Fruit fly (Drosophila melanogaster) whole organism, embryonic: ENCODE data around the gene Rpp20.

Source experiments
- Asciz ChIP-seq: fragments of 200-800 bp; sonication (Bioruptor generic); optimal IDR thresholded peaks from 2 replicates; lab custom pipeline; 2017; ENCODE audit warnings: missing biosample characterization, mild to moderate bottlenecking, missing genetic modification characterization, missing genetic modification reagents
- Atf3 ChIP-seq: fragments of 200-800 bp; sonication (Bioruptor generic); optimal IDR thresholded peaks from 3 replicates; lab custom pipeline; 2016; ENCODE audit warnings: missing biosample characterization, missing genetic modification characterization
- Atf6 ChIP-seq: fragments of 200-800 bp; sonication (Bioruptor generic); IDR thresholded peaks from 2 replicates; pipeline ENCODE4 v1.3.6; 2022; ENCODE audit warnings: missing biosample characterization, missing genetic modification characterization
- CG10274 ChIP-seq: fragments of 200-800 bp; sonication (Bioruptor generic); optimal IDR thresholded peaks from 3 replicates; lab custom pipeline; 2017; ENCODE audit warnings: missing biosample characterization, mild to moderate bottlenecking, missing genetic modification characterization
- CG10366 ChIP-seq: fragments of 200-800 bp; sonication (Bioruptor generic); IDR thresholded peaks from 2 replicates; pipeline ENCODE4 v1.3.6; 2022; ENCODE audit warnings: missing biosample characterization, missing genetic modification characterization
- CG10543 ChIP-seq: fragments of 200-800 bp; sonication (Bioruptor generic); optimal IDR thresholded peaks from 3 replicates; lab custom pipeline; 2017; ENCODE audit warnings: missing biosample characterization, mild to moderate bottlenecking, missing genetic modification characterization, moderate library complexity
- CG12236 ChIP-seq: fragments of 200-800 bp; sonication (Bioruptor generic); optimal IDR thresholded peaks from 2 replicates; lab custom pipeline; 2016; ENCODE audit warnings: missing biosample characterization, missing genetic modification characterization
- CG13894 ChIP-seq: fragments of 200-800 bp; sonication (Bioruptor generic); optimal IDR thresholded peaks from 3 replicates; lab custom pipeline; 2018; ENCODE audit warnings: missing biosample characterization, mild to moderate bottlenecking, missing genetic modification characterization, moderate library complexity
- CG16815 ChIP-seq: fragments of 200-800 bp; sonication (Bioruptor generic); optimal IDR thresholded peaks from 3 replicates; lab custom pipeline; 2017; ENCODE audit warnings: missing biosample characterization, mild to moderate bottlenecking, missing genetic modification characterization
- CG17568 ChIP-seq: fragments of 200-800 bp; sonication (Bioruptor generic); optimal IDR thresholded peaks from 2 replicates; lab custom pipeline; 2018; ENCODE audit warnings: missing biosample characterization, mild to moderate bottlenecking, missing genetic modification characterization, moderate library complexity
- CG18619 ChIP-seq: fragments of 200-800 bp; sonication (Bioruptor generic); optimal IDR thresholded peaks from 3 replicates; lab custom pipeline; 2017; ENCODE audit warnings: missing biosample characterization, mild to moderate bottlenecking, missing genetic modification characterization
- CG18764 ChIP-seq: fragments of 200-800 bp; sonication (Bioruptor generic); optimal IDR thresholded peaks from 3 replicates; lab custom pipeline; 2016; ENCODE audit warnings: missing biosample characterization, missing genetic modification characterization
- CG2889 ChIP-seq: fragments of 200-800 bp; sonication (Bioruptor generic); IDR thresholded peaks from 3 replicates; pipeline ENCODE4 v1.3.6; 2022; ENCODE audit warnings: missing biosample characterization, missing genetic modification characterization
- CG34376 ChIP-seq: fragments of 200-800 bp; sonication (Bioruptor generic); optimal IDR thresholded peaks from 2 replicates; lab custom pipeline; 2018; ENCODE audit warnings: missing biosample characterization, mild to moderate bottlenecking, missing genetic modification characterization
- CG34422 ChIP-seq: fragments of 200-800 bp; sonication (Bioruptor generic); IDR thresholded peaks from 3 replicates; pipeline ENCODE4 v1.3.6; 2022; ENCODE audit warnings: missing biosample characterization, missing genetic modification characterization
- CG4404 ChIP-seq: fragments of 200-800 bp; sonication (Bioruptor generic); IDR thresholded peaks from 2 replicates; pipeline ENCODE4 v1.3.6; 2022; ENCODE audit warnings: missing biosample characterization, missing genetic modification characterization
- CG4424 ChIP-seq: fragments of 200-800 bp; sonication (Bioruptor generic); optimal IDR thresholded peaks from 3 replicates; lab custom pipeline; 2016; ENCODE audit warnings: missing biosample characterization, missing genetic modification characterization
- CG5245 ChIP-seq: fragments of 200-800 bp; sonication (Bioruptor generic); optimal IDR thresholded peaks from 3 replicates; lab custom pipeline; 2016; ENCODE audit warnings: missing biosample characterization, missing genetic modification characterization
- CG6272 ChIP-seq: fragments of 200-800 bp; sonication (Bioruptor generic); IDR thresholded peaks from 2 replicates; pipeline ENCODE4 v1.3.6; 2022; ENCODE audit warnings: missing biosample characterization, missing genetic modification characterization
- D19A ChIP-seq: fragments of 200-800 bp; optimal IDR thresholded peaks from 3 replicates; lab custom pipeline; 2019; ENCODE audit warnings: missing biosample characterization, mild to moderate bottlenecking, missing genetic modification characterization, moderate library complexity
- Dek ChIP-seq: fragments of 200-800 bp; sonication (Bioruptor generic); optimal IDR thresholded peaks from 3 replicates; lab custom pipeline; 2019; ENCODE audit warnings: missing biosample characterization, mild to moderate bottlenecking, missing genetic modification characterization, moderate library complexity
- Doc2 ChIP-seq: fragments of 200-800 bp; sonication (Bioruptor generic); IDR thresholded peaks from 2 replicates; pipeline ENCODE4 v1.3.6; 2022; ENCODE audit warnings: missing biosample characterization, missing genetic modification characterization
- E2f1 ChIP-seq: fragments of 200-800 bp; sonication (Bioruptor generic); IDR thresholded peaks from 2 replicates; pipeline ENCODE4 v1.3.6; 2022; ENCODE audit warnings: missing biosample characterization, missing genetic modification characterization
- GATAe ChIP-seq: fragments of 200-800 bp; sonication (Bioruptor generic); conservative IDR thresholded peaks from 2 replicates; pipeline ENCODE4 v1.3.6; 2022; ENCODE audit warnings: missing biosample characterization, missing genetic modification characterization
- Gug ChIP-seq: fragments of 200-800 bp; sonication (Bioruptor generic); IDR thresholded peaks from 4 replicates; pipeline ENCODE4 v1.3.6; 2022; ENCODE audit warnings: missing biosample characterization, missing genetic modification characterization
- Med ChIP-seq: fragments of 200-800 bp; sonication (Bioruptor generic); peaks from one replicate; lab custom pipeline; 2016; ENCODE audit warnings: missing biosample characterization, missing genetic modification characterization, mild to moderate bottlenecking, inconsistent platforms, moderate library complexity
- NK7.1 ChIP-seq: fragments of 200-800 bp; sonication (Bioruptor generic); optimal IDR thresholded peaks from 3 replicates; lab custom pipeline; 2016; ENCODE audit warnings: missing biosample characterization, missing genetic modification characterization
- NfI ChIP-seq: fragments of 200-800 bp; sonication (Bioruptor generic); optimal IDR thresholded peaks from 3 replicates; lab custom pipeline; 2018; ENCODE audit warnings: missing biosample characterization, mild to moderate bottlenecking, missing genetic modification characterization, moderate library complexity
- Rx ChIP-seq: fragments of 200-800 bp; sonication (Bioruptor generic); IDR thresholded peaks from 2 replicates; pipeline ENCODE4 v1.3.6; 2022; ENCODE audit warnings: missing biosample characterization, missing genetic modification characterization
- Scr ChIP-seq: fragments of 200-800 bp; sonication (Bioruptor generic); IDR thresholded peaks from 2 replicates; pipeline ENCODE4 v1.3.6; 2022; ENCODE audit warnings: missing biosample characterization, missing genetic modification characterization; ENCODE audit not compliant: partially characterized antibody
- Vsx1 ChIP-seq: fragments of 200-800 bp; sonication (Bioruptor generic); optimal IDR thresholded peaks from 2 replicates; lab custom pipeline; 2017; ENCODE audit warnings: missing biosample characterization, mild to moderate bottlenecking, missing genetic modification characterization, missing genetic modification reagents
- Xrp1 ChIP-seq: fragments of 200-800 bp; sonication (Bioruptor generic); IDR thresholded peaks from 2 replicates; pipeline ENCODE4 v1.3.6; 2022; ENCODE audit warnings: missing biosample characterization, missing genetic modification characterization
- ara ChIP-seq: fragments of 200-800 bp; sonication (Bioruptor generic); IDR thresholded peaks from 2 replicates; pipeline ENCODE4 v1.3.6; 2022; ENCODE audit warnings: missing biosample characterization, missing genetic modification characterization
- ash1 ChIP-seq: fragments of 200-800 bp; sonication (Bioruptor generic); optimal IDR thresholded peaks from 2 replicates; lab custom pipeline; 2018; ENCODE audit warnings: missing biosample characterization, mild to moderate bottlenecking, missing genetic modification characterization
- bcd ChIP-seq: fragments of 200-800 bp; sonication (Bioruptor generic); optimal IDR thresholded peaks from 2 replicates; lab custom pipeline; 2017; ENCODE audit warnings: missing biosample characterization, mild to moderate bottlenecking, missing genetic modification characterization
- cato ChIP-seq: fragments of 200-800 bp; sonication (Bioruptor generic); optimal IDR thresholded peaks from 2 replicates; lab custom pipeline; 2016; ENCODE audit warnings: missing biosample characterization, missing genetic modification characterization, borderline replicate concordance
- crc ChIP-seq: fragments of 200-800 bp; sonication (Bioruptor generic); optimal IDR thresholded peaks from 2 replicates; lab custom pipeline; 2016; ENCODE audit warnings: missing biosample characterization, missing genetic modification characterization
- cwo ChIP-seq: fragments of 200-800 bp; sonication (Bioruptor generic); optimal IDR thresholded peaks from 3 replicates; lab custom pipeline; 2017; ENCODE audit warnings: missing biosample characterization, missing genetic modification characterization, mild to moderate bottlenecking, moderate library complexity, missing genetic modification reagents
- da ChIP-seq: fragments of 200-800 bp; sonication (Bioruptor generic); optimal IDR thresholded peaks from 2 replicates; lab custom pipeline; 2016; ENCODE audit warnings: missing biosample characterization, missing genetic modification characterization
- dm ChIP-seq: fragments of 200-800 bp; sonication (Bioruptor generic); optimal IDR thresholded peaks from 3 replicates; lab custom pipeline; 2016; ENCODE audit warnings: missing biosample characterization, missing genetic modification characterization
- fd3F ChIP-seq: fragments of 200-800 bp; sonication (Bioruptor generic); optimal IDR thresholded peaks from 2 replicates; lab custom pipeline; 2018; ENCODE audit warnings: missing biosample characterization, mild to moderate bottlenecking, missing genetic modification characterization, moderate library complexity
- kah ChIP-seq: fragments of 200-800 bp; sonication (Bioruptor generic); optimal IDR thresholded peaks from 2 replicates; lab custom pipeline; 2018; ENCODE audit warnings: missing biosample characterization, mild to moderate bottlenecking, missing genetic modification characterization
- lov ChIP-seq, 2 experiments: fragments of 200-800 bp in 1 of 2; fragments of >200 bp in 1 of 2; sonication (Bioruptor generic) in 1 of 2; IDR thresholded peaks in 1 of 2; optimal IDR thresholded peaks in 1 of 2; 2 replicates in 1 of 2; 3 replicates in 1 of 2; pipeline versions ENCODE4 v1.3.6 to Lab custom; 2017 to 2022; ENCODE audit warnings: missing biosample characterization in 1 of 2, missing genetic modification characterization in 1 of 2
- pum ChIP-seq: fragments of 200-800 bp; sonication (Bioruptor generic); optimal IDR thresholded peaks from 2 replicates; lab custom pipeline; 2016; ENCODE audit warnings: missing biosample characterization, missing genetic modification characterization
- slbo ChIP-seq: fragments of 200-800 bp; sonication (Bioruptor generic); IDR thresholded peaks from 2 replicates; pipeline ENCODE4 v1.3.6; 2022; ENCODE audit warnings: missing biosample characterization, missing genetic modification characterization
- sna ChIP-seq: fragments of 200-800 bp; sonication (Bioruptor generic); IDR thresholded peaks from 2 replicates; pipeline ENCODE4 v1.3.6; 2022; ENCODE audit warnings: missing biosample characterization, missing genetic modification characterization; ENCODE audit not compliant: partially characterized antibody
- tio ChIP-seq: fragments of 200-800 bp; sonication (Bioruptor generic); optimal IDR thresholded peaks from 2 replicates; lab custom pipeline; 2017; ENCODE audit warnings: missing biosample characterization, missing genetic modification characterization, inconsistent platforms
- tna ChIP-seq: fragments of 200-800 bp; sonication (Bioruptor generic); IDR thresholded peaks from 2 replicates; pipeline ENCODE4 v1.3.6; 2022; ENCODE audit warnings: missing biosample characterization, missing genetic modification characterization; ENCODE audit not compliant: partially characterized antibody
- vnd ChIP-seq: fragments of 200-800 bp; sonication (Bioruptor generic); IDR thresholded peaks from 3 replicates; pipeline ENCODE4 v1.3.6; 2022; ENCODE audit warnings: missing biosample characterization, missing genetic modification characterization; ENCODE audit not compliant: partially characterized antibody
- zf30C ChIP-seq: fragments of 200-800 bp; sonication (Bioruptor generic); optimal IDR thresholded peaks from 3 replicates; lab custom pipeline; 2018; ENCODE audit warnings: missing biosample characterization, mild to moderate bottlenecking, missing genetic modification characterization

Gene Rpp20

DNA sequence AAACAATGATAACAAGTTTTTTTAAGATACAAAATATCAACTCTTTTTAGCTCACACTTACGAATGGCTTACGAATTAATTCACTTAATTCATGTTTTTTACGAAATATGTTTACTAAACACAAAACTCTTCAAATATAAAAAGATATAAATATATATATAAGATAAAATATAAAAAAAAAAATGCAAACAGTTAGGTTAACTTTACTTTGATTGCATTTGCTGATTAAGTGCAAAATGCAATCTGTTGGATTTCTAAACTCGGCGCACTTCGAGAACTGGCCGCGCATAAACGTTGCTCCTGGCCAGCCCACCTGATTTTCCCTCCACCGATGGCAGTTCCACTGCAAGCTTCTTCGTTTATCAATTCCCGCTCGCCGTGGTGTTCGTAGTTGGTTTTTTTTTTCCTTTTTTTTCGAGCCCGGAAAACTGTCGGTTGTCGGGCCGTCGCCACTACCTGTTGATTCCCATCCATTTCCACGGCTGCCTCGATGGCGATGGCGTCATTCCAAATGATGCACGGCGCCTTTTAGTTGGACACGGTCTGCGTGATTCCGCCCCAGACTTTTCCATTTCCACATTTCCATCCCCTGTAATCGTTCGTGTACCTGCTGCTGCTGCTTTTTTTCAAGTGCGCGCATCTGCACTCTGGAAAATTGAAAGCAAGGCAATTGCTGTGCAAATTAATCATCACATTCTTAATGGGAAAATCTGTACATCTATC lies 21.4 kb downstream of the Rpp20 start (continued):
- TF ChIP-seq Med (GFP tag; lab: Kevin White, UChicago) (no peak), lov (optimal IDR thresholded peaks at IDR 0.05; lab: Kevin White, UChicago) (no peak), lov (GFP tag; IDR thresholded peaks at IDR 0.05; lab: Robert Waterston, UW) (0 out of 3 replicates have a peak, but pooled peaks have one; percentile 17), Atf6 (GFP tag; lab: Robert Waterston, UW) (no peak), NfI (no peak), Doc2 (GFP tag; lab: Robert Waterston, UW) (no peak), CG10366 (GFP tag; lab: Robert Waterston, UW) (no peak), sna (GFP tag; lab: Robert Waterston, UW) (no peak), CG4424 (GFP tag; lab: Kevin White, UChicago) (no peak), CG6272 (GFP tag; lab: Robert Waterston, UW) (no peak), CG16815 (GFP tag; lab: Kevin White, UChicago) (no peak), vnd (GFP tag; lab: Robert Waterston, UW) (no peak), D19A (tag; lab: Kevin White, UChicago) (peak; percentile 17), Dek (tag; lab: Kevin White, UChicago) (no peak), CG34422 (GFP tag; lab: Robert Waterston, UW) (no peak), crc (GFP tag; lab: Kevin White, UChicago) (no peak), da (GFP tag; lab: Kevin White, UChicago) (no peak), E2f1 (GFP tag; lab: Robert Waterston, UW) (no peak), NK7.1 (GFP tag; lab: Kevin White, UChicago) (no peak), bcd (GFP tag; lab: Kevin White, UChicago) (no peak), Atf3 (GFP tag; lab: Kevin White, UChicago) (no peak), CG18764 (no peak), cwo (GFP tag; lab: Kevin White, UChicago) (no peak), Xrp1 (GFP tag; lab: Robert Waterston, UW) (peak; percentile 23; the same call in 1 of the 2 replicates), CG10543 (GFP tag; lab: Kevin White, UChicago) (no peak), ara (GFP tag; lab: Robert Waterston, UW) (no peak), CG17568 (GFP tag; lab: Kevin White, UChicago) (no peak), tio (no peak), CG13894 (tag; lab: Kevin White, UChicago) (no peak), Asciz (GFP tag; lab: Kevin White, UChicago) (no peak), cato (GFP tag; lab: Kevin White, UChicago) (no peak), CG12236 (GFP tag; lab: Kevin White, UChicago) (no peak), CG5245 (no peak), kah (GFP tag; lab: Kevin White, UChicago) (peak; percentile 88), dm (no peak), GATAe (GFP tag; lab: Robert Waterston, UW) (no peak), zf30C (GFP tag; lab: Kevin White, UChicago) (peak; percentile 51), CG2889 (GFP tag; lab: Robert Waterston, UW) (no peak), CG34376 (GFP tag; lab: Kevin White, UChicago) (no peak), fd3F (GFP tag; lab: Kevin White, UChicago) (no peak), CG10274 (GFP tag; lab: Kevin White, UChicago) (no peak), CG18619 (GFP tag; lab: Kevin White, UChicago) (no peak), pum (no peak), tna (no peak), Scr (no peak), slbo (GFP tag; lab: Robert Waterston, UW) (no peak), ash1 (GFP tag; lab: Kevin White, UChicago) (no peak), Rx (GFP tag; lab: Robert Waterston, UW) (no peak), Gug (GFP tag; lab: Robert Waterston, UW) (no peak), Vsx1 (GFP tag; lab: Kevin White, UChicago) (no peak), CG4404 (GFP tag; lab: Robert Waterston, UW) (0 out of 2 replicates have a peak, but pooled peaks have one; percentile 40)
